Worm (Caenorhabditis elegans) whole organism, L3 larva: ENCODE results near the gene B0416.10.

Source experiments
- R02D3.7 ChIP-seq: fragments of 150-350 bp; optimal IDR thresholded peaks from 2 replicates; lab custom pipeline; 2014; ENCODE audit warnings: missing biosample characterization, missing genetic modification characterization
- aly-2 ChIP-seq: fragments of 150-350 bp; optimal IDR thresholded peaks from 2 replicates; lab custom pipeline; 2014; ENCODE audit warnings: missing biosample characterization, missing genetic modification characterization
- ama-1 ChIP-seq: fragments of 150-350 bp; optimal IDR thresholded peaks from 2 replicates; lab custom pipeline; 2018
- ceh-16 ChIP-seq: sonication (generic microtip); optimal IDR thresholded peaks from 2 replicates; lab custom pipeline; 2017; ENCODE audit warnings: missing biosample characterization, missing genetic modification characterization
- ceh-82 ChIP-seq: fragments of 150-350 bp; optimal IDR thresholded peaks from 2 replicates; lab custom pipeline; 2014; ENCODE audit warnings: missing biosample characterization, missing genetic modification characterization
- ceh-9 ChIP-seq: sonication (generic microtip); optimal IDR thresholded peaks from 2 replicates; lab custom pipeline; 2018; ENCODE audit warnings: missing biosample characterization, missing genetic modification characterization
- egl-27 ChIP-seq: sonication (generic microtip); optimal IDR thresholded peaks from 4 replicates; lab custom pipeline; 2017; ENCODE audit warnings: missing biosample characterization, missing genetic modification reagents, missing genetic modification characterization
- egl-5 ChIP-seq: fragments of 150-350 bp; optimal IDR thresholded peaks from 2 replicates; lab custom pipeline; 2017; ENCODE audit warnings: missing biosample characterization, missing genetic modification reagents, missing genetic modification characterization, inconsistent platforms
- elt-1 ChIP-seq: fragments of 150-350 bp; optimal IDR thresholded peaks from 2 replicates; lab custom pipeline; 2014; ENCODE audit warnings: missing biosample characterization, missing genetic modification characterization
- elt-2 ChIP-seq: sonication (generic microtip); optimal IDR thresholded peaks from 2 replicates; lab custom pipeline; 2016; ENCODE audit warnings: missing genetic modification reagents, mild to moderate bottlenecking, missing genetic modification characterization, missing compliant biosample characterization
- elt-3 ChIP-seq, 3 experiments: fragments of 150-350 bp in 1 of 3; sonication (generic microtip) in 2 of 3; optimal IDR thresholded peaks; 2 replicates in 2 of 3; 4 replicates in 1 of 3; lab custom pipeline; 2014 to 2017; ENCODE audit warnings: missing biosample characterization in 3 of 3, missing genetic modification characterization in 3 of 3
- eor-1 ChIP-seq, 2 experiments: fragments of 150-350 bp; optimal IDR thresholded peaks; 2 replicates each; lab custom pipeline; 2014 to 2018; ENCODE audit warnings: missing biosample characterization in 2 of 2, missing genetic modification characterization in 2 of 2
- fkh-10 ChIP-seq: sonication (generic microtip); optimal IDR thresholded peaks from 2 replicates; lab custom pipeline; 2017; ENCODE audit warnings: missing biosample characterization, missing genetic modification reagents, missing genetic modification characterization
- hmg-11 ChIP-seq: sonication (generic microtip); optimal IDR thresholded peaks from 2 replicates; lab custom pipeline; 2016; ENCODE audit warnings: missing genetic modification characterization, missing compliant biosample characterization
- jun-1 ChIP-seq: fragments of 150-350 bp; optimal IDR thresholded peaks from 2 replicates; lab custom pipeline; 2014; ENCODE audit warnings: missing biosample characterization, missing genetic modification reagents, missing genetic modification characterization
- lin-15B ChIP-seq: fragments of 150-350 bp; optimal IDR thresholded peaks from 2 replicates; lab custom pipeline; 2014; ENCODE audit warnings: missing biosample characterization, missing genetic modification characterization
- lin-39 ChIP-seq: fragments of 150-350 bp; optimal IDR thresholded peaks from 2 replicates; lab custom pipeline; 2018; ENCODE audit warnings: missing biosample characterization, missing genetic modification reagents, missing genetic modification characterization
- lsy-12 ChIP-seq: sonication (generic microtip); optimal IDR thresholded peaks from 2 replicates; lab custom pipeline; 2016; ENCODE audit warnings: mild to moderate bottlenecking, missing genetic modification characterization, missing compliant biosample characterization
- nfya-1 ChIP-seq: sonication (generic microtip); optimal IDR thresholded peaks from 2 replicates; lab custom pipeline; 2017; ENCODE audit warnings: missing genetic modification characterization, mild to moderate bottlenecking, missing compliant biosample characterization, antibody characterized with exemption, moderate library complexity; ENCODE audit not compliant: insufficient read depth
- nhr-11 ChIP-seq: fragments of 150-350 bp; optimal IDR thresholded peaks from 2 replicates; lab custom pipeline; 2014; ENCODE audit warnings: missing biosample characterization, missing genetic modification characterization
- nhr-12 ChIP-seq: fragments of 150-350 bp; optimal IDR thresholded peaks from 2 replicates; lab custom pipeline; 2014; ENCODE audit warnings: missing biosample characterization, missing genetic modification characterization
- nhr-23 ChIP-seq: fragments of 150-350 bp; optimal IDR thresholded peaks from 2 replicates; lab custom pipeline; 2014; ENCODE audit warnings: missing biosample characterization, missing genetic modification reagents, missing genetic modification characterization
- nhr-25 ChIP-seq: sonication (generic microtip); optimal IDR thresholded peaks from 2 replicates; lab custom pipeline; 2017; ENCODE audit warnings: missing biosample characterization, missing genetic modification characterization
- nhr-28 ChIP-seq: fragments of 150-350 bp; optimal IDR thresholded peaks from 2 replicates; lab custom pipeline; 2014; ENCODE audit warnings: missing biosample characterization, missing genetic modification characterization
- nhr-43 ChIP-seq: sonication (generic microtip); optimal IDR thresholded peaks from 2 replicates; lab custom pipeline; 2016; ENCODE audit warnings: mild to moderate bottlenecking, missing genetic modification characterization, missing compliant biosample characterization; ENCODE audit not compliant: poor library complexity, severe bottlenecking
- nhr-76 ChIP-seq: fragments of 150-350 bp; sonication (generic microtip); optimal IDR thresholded peaks from 5 replicates; lab custom pipeline; 2014; ENCODE audit warnings: missing biosample characterization, missing genetic modification characterization
- nhr-77 ChIP-seq: fragments of 150-350 bp; optimal IDR thresholded peaks from 2 replicates; lab custom pipeline; 2014; ENCODE audit warnings: missing biosample characterization, missing genetic modification characterization
- pha-4 ChIP-seq: fragments of 150-350 bp; optimal IDR thresholded peaks from 2 replicates; lab custom pipeline; 2014; ENCODE audit warnings: missing biosample characterization, missing genetic modification reagents, missing genetic modification characterization
- sea-2 ChIP-seq: fragments of 150-350 bp; sonication (generic microtip); optimal IDR thresholded peaks from 4 replicates; lab custom pipeline; 2014; ENCODE audit warnings: missing biosample characterization, missing genetic modification reagents, missing genetic modification characterization
- skn-1 ChIP-seq: fragments of 150-350 bp; optimal IDR thresholded peaks from 2 replicates; lab custom pipeline; 2014; ENCODE audit warnings: missing biosample characterization, missing genetic modification characterization
- snpc-4 ChIP-seq: fragments of 150-350 bp; optimal IDR thresholded peaks from 2 replicates; lab custom pipeline; 2014; ENCODE audit warnings: missing biosample characterization, missing genetic modification characterization
- tbx-2 ChIP-seq: sonication (generic microtip); optimal IDR thresholded peaks from 2 replicates; lab custom pipeline; 2016; ENCODE audit warnings: mild to moderate bottlenecking, missing genetic modification characterization, missing compliant biosample characterization
- unc-39 ChIP-seq: sonication (generic microtip); optimal IDR thresholded peaks from 4 replicates; lab custom pipeline; 2017; ENCODE audit warnings: missing biosample characterization, missing genetic modification characterization
- unc-62 ChIP-seq: fragments of 150-350 bp; sonication (generic microtip); optimal IDR thresholded peaks from 4 replicates; lab custom pipeline; 2014; ENCODE audit warnings: missing biosample characterization, missing genetic modification reagents, missing genetic modification characterization
- zag-1 ChIP-seq: fragments of 150-350 bp; optimal IDR thresholded peaks from 2 replicates; lab custom pipeline; 2014; ENCODE audit warnings: missing biosample characterization, missing genetic modification characterization
- ztf-11 ChIP-seq: fragments of 150-350 bp; optimal IDR thresholded peaks from 2 replicates; lab custom pipeline; 2014; ENCODE audit warnings: missing biosample characterization, missing genetic modification characterization
- ztf-4 ChIP-seq: fragments of 150-350 bp; optimal IDR thresholded peaks from 2 replicates; lab custom pipeline; 2014; ENCODE audit warnings: missing biosample characterization, missing genetic modification characterization

The B0416.10 gene

ce11 chrX:9238692-9239091, 35.8 kb downstream of the B0416.10 start:
- TF ChIP-seq zag-1 (tag; lab: Kevin White, UChicago) (no peak), ama-1 (no peak), tbx-2 (peak; percentile 2), skn-1 (tag; lab: Kevin White, UChicago) (no peak), nhr-11 (no peak), elt-3 (tag; optimal IDR thresholded peaks at IDR 0.05; lab: Kevin White, UChicago) (no peak), nhr-12 (tag; lab: Kevin White, UChicago) (no peak), sea-2 (GFP tag; lab: Kevin White, UChicago) (no peak), ceh-9 (no peak), nhr-28 (tag; lab: Kevin White, UChicago) (no peak), lin-39 (tag; lab: Kevin White, UChicago) (no peak), ceh-16 (tag; lab: Kevin White, UChicago) (no peak), nhr-43 (tag; lab: Kevin White, UChicago) (peak; percentile 45), pha-4 (tag; lab: Kevin White, UChicago) (no peak), elt-2 (no peak), nhr-76 (tag; lab: Kevin White, UChicago) (no peak), snpc-4 (tag; lab: Kevin White, UChicago) (no peak)

- TF ChIP-seq nhr-43 (tag; lab: Kevin White, UChicago) (peak; percentile 66), lin-15B (tag; lab: Kevin White, UChicago) (no peak), eor-1 (tag; optimal IDR thresholded peaks at IDR 0.05; lab: Kevin White, UChicago) (no peak), nfya-1 (tag; lab: Kevin White, UChicago) (no peak)
Measured at ce11 chrX:9237708-9238107, 36.8 kb downstream of the B0416.10 start.

ce11 chrX:9234518-9234917, 40.0 kb downstream of the B0416.10 start, which contains the start of gene col-175:
Gene col-175, minus strand, starts transcription at chrX:9234618.
- no peak for TF ChIP-seq ceh-16 (tag; lab: Kevin White, UChicago)
- TF ChIP-seq unc-39 (tag; lab: Kevin White, UChicago): no peak
- no peak for TF ChIP-seq elt-1 (tag; lab: Kevin White, UChicago)
- no peak for TF ChIP-seq nhr-11
- no peak for TF ChIP-seq eor-1 (tag; optimal IDR thresholded peaks at IDR 0.05; lab: Kevin White, UChicago)
- no peak for TF ChIP-seq aly-2 (tag; lab: Kevin White, UChicago)
- TF ChIP-seq tbx-2: no peak
- TF ChIP-seq fkh-10: no peak
- TF ChIP-seq ztf-11 (tag; lab: Kevin White, UChicago): no peak
- no peak for TF ChIP-seq nhr-76 (tag; lab: Kevin White, UChicago)
- TF ChIP-seq jun-1 (tag; lab: Kevin White, UChicago): no peak
- TF ChIP-seq sea-2 (GFP tag; lab: Kevin White, UChicago): no peak
- no peak for TF ChIP-seq skn-1 (tag; lab: Kevin White, UChicago)
- no peak for TF ChIP-seq egl-5 (tag; lab: Kevin White, UChicago)
- no peak for TF ChIP-seq ceh-9
- no peak for TF ChIP-seq egl-27
- TF ChIP-seq hmg-11: no peak
- no peak for TF ChIP-seq pha-4 (tag; lab: Kevin White, UChicago)

ce11 chrX:9233805-9234204, 40.7 kb downstream of the B0416.10 start:
- no peak for TF ChIP-seq lsy-12 (tag; lab: Kevin White, UChicago)
- no peak for TF ChIP-seq nhr-77 (tag; lab: Kevin White, UChicago)
- TF ChIP-seq ama-1: no peak
- no peak for TF ChIP-seq elt-1 (tag; lab: Kevin White, UChicago)
- no peak for TF ChIP-seq fkh-10
- TF ChIP-seq nfya-1 (tag; lab: Kevin White, UChicago): no peak
- TF ChIP-seq nhr-76 (tag; lab: Kevin White, UChicago): no peak
- TF ChIP-seq ztf-4 (tag; lab: Kevin White, UChicago): no peak

- no peak for TF ChIP-seq nhr-25 (tag; lab: Kevin White, UChicago)
- no peak for TF ChIP-seq snpc-4 (tag; lab: Kevin White, UChicago)
- no peak for TF ChIP-seq lin-39 (tag; lab: Kevin White, UChicago)
- no peak for TF ChIP-seq egl-5 (tag; lab: Kevin White, UChicago)
- TF ChIP-seq unc-62: no peak
- no peak for TF ChIP-seq ceh-9
- TF ChIP-seq ceh-82 (tag; lab: Kevin White, UChicago): no peak
- no peak for TF ChIP-seq nhr-23 (tag; lab: Kevin White, UChicago)
- no peak for TF ChIP-seq fkh-10
- TF ChIP-seq R02D3.7 (tag; lab: Kevin White, UChicago): no peak
- TF ChIP-seq, all 47 proteins: peak for 0
Measured at ce11 chrX:9232037-9232436, 42.4 kb downstream of the B0416.10 start, which contains the start of gene vav-1. Gene vav-1, minus strand, starts transcription at chrX:9232137.
